Worm (Caenorhabditis elegans): Measurements from ENCODE around the gene fbxa-24.

DNA sequence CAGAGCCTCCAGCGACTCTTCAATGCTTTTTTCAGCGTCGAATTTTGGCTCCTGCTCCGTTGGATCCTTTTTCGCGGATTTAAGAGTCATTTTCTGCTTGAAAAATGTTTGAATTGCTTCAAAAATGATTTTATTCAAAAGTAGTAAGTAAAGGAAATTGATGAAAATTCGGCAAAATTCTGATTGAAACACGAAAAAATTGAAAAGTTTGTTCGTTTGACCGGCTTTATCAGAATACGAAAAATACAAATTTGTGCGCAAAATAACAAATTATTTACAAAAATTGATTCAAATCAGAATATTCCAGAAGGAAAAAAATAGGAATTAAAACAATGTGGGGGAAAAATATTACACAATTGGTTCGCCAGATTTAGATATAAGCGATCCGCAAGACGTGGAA is 9.4 kb upstream of the fbxa-24 start, which contains the start of gene F54D10.4:
- TF ChIP-seq nhr-76 (tag; optimal IDR thresholded peaks at IDR 0.05): no peak
- TF ChIP-seq tbx-8 (GFP tag; optimal IDR thresholded peaks at IDR 0.05): no peak
- TF ChIP-seq nhr-12 (tag; optimal IDR thresholded peaks at IDR 0.05): no peak
- TF ChIP-seq unc-62 (GFP tag; optimal IDR thresholded peaks at IDR 0.05): no peak
- TF ChIP-seq lsy-2 (tag; optimal IDR thresholded peaks at IDR 0.05): no peak
- no peak for TF ChIP-seq nhr-237 (tag; optimal IDR thresholded peaks at IDR 0.05)
- no peak for TF ChIP-seq mls-2 (tag; optimal IDR thresholded peaks at IDR 0.05)
- TF ChIP-seq blmp-1 (tag; optimal IDR thresholded peaks at IDR 0.05): no peak
- no peak for TF ChIP-seq pha-4 (tag; optimal IDR thresholded peaks at IDR 0.05)
